Fruit fly (Drosophila melanogaster): ENCODE results near the gene CG14692.

dm6 chr3R:10784058-10784499, 19.7 kb downstream of the CG14692 start, which contains the start of the genes mRpL37 and Rbp1:
- peak; percentile 70 for TF ChIP-seq Smox (GFP tag; optimal IDR thresholded peaks at IDR 0.05)
- peak; percentile 78 for TF ChIP-seq Eip78C (GFP tag)
- no peak for TF ChIP-seq dsx (GFP tag; optimal IDR thresholded peaks at IDR 0.05; ENCODE audit: poor library complexity, severe bottlenecking)
- TF ChIP-seq CG10631 (GFP tag; optimal IDR thresholded peaks at IDR 0.05), result peak; percentile 74
- peak; percentile 72 for TF ChIP-seq Hr39 (GFP tag; optimal IDR thresholded peaks at IDR 0.05)
- peak; percentile 89 for TF ChIP-seq CG3032 (tag; optimal IDR thresholded peaks at IDR 0.05)
- no peak for TF ChIP-seq CG15336 (GFP tag; IDR thresholded peaks at IDR 0.05)
- TF ChIP-seq CG7368 (GFP tag; optimal IDR thresholded peaks at IDR 0.05), result no peak
- TF ChIP-seq Ets96B (tag; optimal IDR thresholded peaks at IDR 0.05), result peak; percentile 82
- TF ChIP-seq Blimp-1 (GFP tag; optimal IDR thresholded peaks at IDR 0.05), result peak; percentile 26
- TF ChIP-seq CG10669 (GFP tag; optimal IDR thresholded peaks at IDR 0.05), result no peak
- no peak for TF ChIP-seq vri (GFP tag; optimal IDR thresholded peaks at IDR 0.05)
- TF ChIP-seq fkh (GFP tag; optimal IDR thresholded peaks at IDR 0.05), result no peak
- no peak for TF ChIP-seq CG6163 (GFP tag; IDR thresholded peaks at IDR 0.05)

Measured in whole organism, prepupa.